Fruit fly (Drosophila melanogaster) whole organism, pupa: Measurements from ENCODE around the gene CG31100.

Source experiments
- CG10348 ChIP-seq: fragments of 200-800 bp; sonication (Bioruptor generic); IDR thresholded peaks from 2 replicates; pipeline ENCODE4 v1.3.6; 2022; ENCODE audit warnings: missing biosample characterization, missing genetic modification characterization
- CG12605 ChIP-seq: fragments of 200-800 bp; sonication (Bioruptor generic); IDR thresholded peaks from 2 replicates; pipeline ENCODE4 v1.3.6; 2022; ENCODE audit warnings: missing biosample characterization, missing genetic modification characterization
- CG13204 ChIP-seq: fragments of 200-800 bp; sonication (Bioruptor generic); optimal IDR thresholded peaks from 2 replicates; lab custom pipeline; 2018; ENCODE audit warnings: missing biosample characterization, mild to moderate bottlenecking, missing genetic modification characterization, moderate library complexity
- CG14655 ChIP-seq: fragments of 200-800 bp; sonication (Bioruptor generic); optimal IDR thresholded peaks from 3 replicates; lab custom pipeline; 2017; ENCODE audit warnings: mild to moderate bottlenecking, missing biosample characterization, missing genetic modification reagents, missing genetic modification characterization
- CG15710 ChIP-seq: fragments of 200-800 bp; sonication (Bioruptor generic); optimal IDR thresholded peaks from 2 replicates; lab custom pipeline; 2018; ENCODE audit warnings: missing biosample characterization, mild to moderate bottlenecking, missing genetic modification characterization, moderate library complexity
- CG17806 ChIP-seq: fragments of 200-800 bp; sonication (Bioruptor generic); optimal IDR thresholded peaks from 2 replicates; lab custom pipeline; 2018; ENCODE audit warnings: missing biosample characterization, mild to moderate bottlenecking, missing genetic modification characterization, moderate library complexity
- CG32121 ChIP-seq: fragments of 200-800 bp; sonication (Bioruptor generic); IDR thresholded peaks from 2 replicates; pipeline ENCODE4 v1.3.6; 2022; ENCODE audit warnings: missing biosample characterization, missing genetic modification characterization
- CG34367 ChIP-seq: fragments of 200-800 bp; sonication (Bioruptor generic); optimal IDR thresholded peaks from 2 replicates; lab custom pipeline; 2018; ENCODE audit warnings: missing biosample characterization, mild to moderate bottlenecking, missing genetic modification characterization
- CG4496 ChIP-seq: fragments of 200-800 bp; sonication (Bioruptor generic); IDR thresholded peaks from 3 replicates; pipeline ENCODE4 v1.3.6; 2022; ENCODE audit warnings: missing biosample characterization, missing genetic modification characterization
- CG8159 ChIP-seq: fragments of 200-800 bp; sonication (Bioruptor generic); optimal IDR thresholded peaks from 3 replicates; lab custom pipeline; 2018; ENCODE audit warnings: missing biosample characterization, mild to moderate bottlenecking, missing genetic modification characterization, moderate library complexity
- CG8301 ChIP-seq: fragments of 200-800 bp; sonication (Bioruptor generic); optimal IDR thresholded peaks from 2 replicates; lab custom pipeline; 2018; ENCODE audit warnings: missing biosample characterization, mild to moderate bottlenecking, missing genetic modification characterization
- CG9948 ChIP-seq: fragments of 200-800 bp; sonication (Bioruptor generic); optimal IDR thresholded peaks from 2 replicates; lab custom pipeline; 2018; ENCODE audit warnings: missing biosample characterization, mild to moderate bottlenecking, missing genetic modification characterization, moderate library complexity
- D1 ChIP-seq: fragments of 200-800 bp; sonication (Bioruptor generic); optimal IDR thresholded peaks from 2 replicates; lab custom pipeline; 2018; ENCODE audit warnings: missing biosample characterization, mild to moderate bottlenecking, missing genetic modification characterization, moderate library complexity
- EcR ChIP-seq: fragments of 200-800 bp; sonication (Bioruptor generic); optimal IDR thresholded peaks from 3 replicates; lab custom pipeline; 2019; ENCODE audit warnings: missing biosample characterization, missing genetic modification characterization, mild to moderate bottlenecking, moderate library complexity, missing genetic modification reagents
- Ets98B ChIP-seq: fragments of 200-800 bp; sonication (Bioruptor generic); IDR thresholded peaks from 2 replicates; pipeline ENCODE4 v1.3.6; 2022; ENCODE audit warnings: missing biosample characterization, missing genetic modification characterization
- Pif1A ChIP-seq: fragments of 200-800 bp; sonication (Bioruptor generic); optimal IDR thresholded peaks from 3 replicates; lab custom pipeline; 2016; ENCODE audit warnings: missing biosample characterization, missing genetic modification characterization
- Pif1B ChIP-seq: fragments of 200-800 bp; sonication (Bioruptor generic); optimal IDR thresholded peaks from 3 replicates; lab custom pipeline; 2016; ENCODE audit warnings: missing biosample characterization, missing genetic modification characterization
- Snoo ChIP-seq: fragments of 200-800 bp; sonication (Bioruptor generic); optimal IDR thresholded peaks from 3 replicates; lab custom pipeline; 2017; ENCODE audit warnings: missing biosample characterization, mild to moderate bottlenecking, missing genetic modification characterization, inconsistent platforms
- fd96Ca ChIP-seq: fragments of 200-800 bp; sonication (Bioruptor generic); IDR thresholded peaks from 3 replicates; pipeline ENCODE4 v1.3.6; 2022; ENCODE audit warnings: missing biosample characterization, missing genetic modification characterization
- gl ChIP-seq: fragments of 200-800 bp; sonication (Bioruptor generic); optimal IDR thresholded peaks from 2 replicates; lab custom pipeline; 2018; ENCODE audit warnings: missing biosample characterization, mild to moderate bottlenecking, missing genetic modification characterization
- rn ChIP-seq: fragments of 200-800 bp; sonication (Bioruptor generic); IDR thresholded peaks from 2 replicates; pipeline ENCODE4 v1.3.6; 2022; ENCODE audit warnings: missing biosample characterization, missing genetic modification characterization

Gene CG31100

dm6 chr3R:9033619-9034401, 30.4 kb upstream of the CG31100 start:
- peak; percentile 82 for TF ChIP-seq Pif1A
- 0 out of 2 replicates have a peak, but pooled peaks have one; percentile 16 for TF ChIP-seq CG10348 (GFP tag; lab: Robert Waterston, UW)
- TF ChIP-seq rn (GFP tag; lab: Robert Waterston, UW): no peak
- TF ChIP-seq CG13204 (GFP tag; lab: Kevin White, UChicago): peak; percentile 70
- peak; percentile 91 for TF ChIP-seq CG14655 (GFP tag; lab: Kevin White, UChicago)
- peak; percentile 81 for TF ChIP-seq CG34367 (tag; lab: Kevin White, UChicago)
- TF ChIP-seq CG15710: peak; percentile 90
- peak; percentile 67; the same call in 1 of the 3 replicates for TF ChIP-seq CG4496
- TF ChIP-seq CG17806 (tag; lab: Kevin White, UChicago): peak; percentile 78
- TF ChIP-seq Pif1B (GFP tag; lab: Kevin White, UChicago): peak; percentile 79
- TF ChIP-seq EcR (GFP tag; lab: Kevin White, UChicago): peak; percentile 15
- peak; percentile 44; the same call in 1 of the 3 replicates for TF ChIP-seq fd96Ca (GFP tag; lab: Robert Waterston, UW)
- peak; percentile 59 for TF ChIP-seq gl (tag; lab: Kevin White, UChicago)
- peak; percentile 83 for TF ChIP-seq CG32121 (GFP tag; lab: Robert Waterston, UW)
- peak; percentile 84 for TF ChIP-seq Snoo (tag; lab: Kevin White, UChicago)
- TF ChIP-seq CG8159 (tag; lab: Kevin White, UChicago): peak; percentile 94
- peak; percentile 89 for TF ChIP-seq CG8301 (tag; lab: Kevin White, UChicago)
- peak; percentile 88 for TF ChIP-seq D1 (tag; lab: Kevin White, UChicago)
- 0 out of 2 replicates have a peak, but pooled peaks have one; percentile 18 for TF ChIP-seq CG12605
- peak; percentile 88 for TF ChIP-seq CG9948
- no peak; the same call in 1 of the 2 replicates for TF ChIP-seq Ets98B (GFP tag; lab: Robert Waterston, UW)

- peak; percentile 97 for TF ChIP-seq CG13204 (GFP tag; lab: Kevin White, UChicago)
- TF ChIP-seq CG8159 (tag; lab: Kevin White, UChicago): peak; percentile 98
- TF ChIP-seq Pif1B (GFP tag; lab: Kevin White, UChicago): peak; percentile 99
- TF ChIP-seq CG9948: peak; percentile 98
- peak; percentile 99 for TF ChIP-seq CG34367 (tag; lab: Kevin White, UChicago)
- peak; percentile 99 for TF ChIP-seq CG17806 (tag; lab: Kevin White, UChicago)
- peak; percentile 99 for TF ChIP-seq D1 (tag; lab: Kevin White, UChicago)
- peak; percentile 99 for TF ChIP-seq Pif1A
- peak; percentile 95 for TF ChIP-seq CG10348 (GFP tag; lab: Robert Waterston, UW)
- TF ChIP-seq rn (GFP tag; lab: Robert Waterston, UW): peak; percentile 98
- peak; percentile 81 for TF ChIP-seq EcR (GFP tag; lab: Kevin White, UChicago)
- peak; percentile 99 for TF ChIP-seq CG14655 (GFP tag; lab: Kevin White, UChicago)
- TF ChIP-seq CG8301 (tag; lab: Kevin White, UChicago): peak; percentile 99
- TF ChIP-seq CG15710: peak; percentile 99
- TF ChIP-seq gl (tag; lab: Kevin White, UChicago): peak; percentile 98
- TF ChIP-seq CG4496: peak; percentile 99
- peak; percentile 99 for TF ChIP-seq Ets98B (GFP tag; lab: Robert Waterston, UW)
- TF ChIP-seq CG32121 (GFP tag; lab: Robert Waterston, UW): peak; percentile 99
- peak; percentile 97 for TF ChIP-seq Snoo (tag; lab: Kevin White, UChicago)
- TF ChIP-seq CG12605: peak; percentile 99
- TF ChIP-seq fd96Ca (GFP tag; lab: Robert Waterston, UW): peak; percentile 99
Measured at dm6 chr3R:9031797-9032418, 28.5 kb upstream of the CG31100 start.

dm6 chr3R:9030750-9031128, 27.3 kb upstream of the CG31100 start:
- no peak for TF ChIP-seq CG10348 (GFP tag; lab: Robert Waterston, UW)
- no peak for TF ChIP-seq rn (GFP tag; lab: Robert Waterston, UW)
- TF ChIP-seq gl (tag; lab: Kevin White, UChicago): no peak
- peak; percentile 11 for TF ChIP-seq EcR (GFP tag; lab: Kevin White, UChicago)
- no peak for TF ChIP-seq CG34367 (tag; lab: Kevin White, UChicago)
- TF ChIP-seq, all 21 proteins: peak for 1

- TF ChIP-seq CG32121 (GFP tag; lab: Robert Waterston, UW): no peak
- no peak for TF ChIP-seq CG12605
- TF ChIP-seq Snoo (tag; lab: Kevin White, UChicago): no peak
- TF ChIP-seq fd96Ca (GFP tag; lab: Robert Waterston, UW): no peak
- TF ChIP-seq CG4496: no peak
- no peak for TF ChIP-seq CG14655 (GFP tag; lab: Kevin White, UChicago)
- no peak for TF ChIP-seq CG9948
- no peak for TF ChIP-seq CG10348 (GFP tag; lab: Robert Waterston, UW)
- no peak for TF ChIP-seq D1 (tag; lab: Kevin White, UChicago)
- no peak for TF ChIP-seq CG8159 (tag; lab: Kevin White, UChicago)
- no peak for TF ChIP-seq CG8301 (tag; lab: Kevin White, UChicago)
- TF ChIP-seq CG13204 (GFP tag; lab: Kevin White, UChicago): no peak
- no peak for TF ChIP-seq CG17806 (tag; lab: Kevin White, UChicago)
- TF ChIP-seq rn (GFP tag; lab: Robert Waterston, UW): no peak
Measured at dm6 chr3R:9030006-9030749, 26.7 kb upstream of the CG31100 start.
